Worm (Caenorhabditis elegans) whole organism, L4/young adult: Measurements from ENCODE around the gene fbxa-51.

Source experiments
- W03F9.2 ChIP-seq: fragments of 150-350 bp; optimal IDR thresholded peaks from 2 replicates; lab custom pipeline; 2014; ENCODE audit warnings: missing biosample characterization, missing genetic modification characterization
- dao-5 ChIP-seq: sonication (generic microtip); optimal IDR thresholded peaks from 2 replicates; lab custom pipeline; 2016; ENCODE audit warnings: missing genotype, missing genetic modification characterization, moderate library complexity, missing compliant biosample characterization
- him-1 ChIP-seq: sonication (generic microtip); optimal IDR thresholded peaks from 2 replicates; lab custom pipeline; 2016; ENCODE audit warnings: missing genotype, missing genetic modification reagents, missing genetic modification characterization, missing compliant biosample characterization

ce11 chrIII:978889-979288 lies 16.8 kb downstream of the fbxa-51 start:
- TF ChIP-seq him-1 (tag; lab: Kevin White, UChicago) = no peak
- TF ChIP-seq W03F9.2 (tag; lab: Kevin White, UChicago) = no peak
- no peak for TF ChIP-seq dao-5 (tag; lab: Kevin White, UChicago)
